Worm (Caenorhabditis elegans) whole organism, early embryonic: Measurements from ENCODE around the gene C28H8.2.

ENCODE experiments used
- B0310.2 ChIP-seq: sonication (generic microtip); optimal IDR thresholded peaks from 2 replicates; lab custom pipeline; 2016; ENCODE audit warnings: mild to moderate bottlenecking, missing genetic modification characterization, missing compliant biosample characterization
- F13C5.2 ChIP-seq: sonication (generic microtip); optimal IDR thresholded peaks from 2 replicates; lab custom pipeline; 2017; ENCODE audit warnings: mild to moderate bottlenecking, missing genetic modification characterization, inconsistent platforms, missing compliant biosample characterization
- aly-1 ChIP-seq: sonication (generic microtip); optimal IDR thresholded peaks from 2 replicates; lab custom pipeline; 2016; ENCODE audit warnings: missing genetic modification characterization, missing compliant biosample characterization
- ama-1 ChIP-seq: fragments of 150-350 bp; optimal IDR thresholded peaks from 2 replicates; lab custom pipeline; 2014
- ceh-13 ChIP-seq: fragments of 200-800 bp; sonication (Bioruptor generic); optimal IDR thresholded peaks from 2 replicates; lab custom pipeline; 2018; ENCODE audit warnings: mild to moderate bottlenecking, missing genetic modification characterization, missing compliant biosample characterization
- ets-7 ChIP-seq: sonication (generic microtip); optimal IDR thresholded peaks from 2 replicates; lab custom pipeline; 2016; ENCODE audit warnings: missing genotype, missing genetic modification characterization, missing compliant biosample characterization
- hmbx-1 ChIP-seq: sonication (generic microtip); optimal IDR thresholded peaks from 2 replicates; lab custom pipeline; 2016; ENCODE audit warnings: mild to moderate bottlenecking, missing genetic modification characterization, missing compliant biosample characterization
- hmg-4 ChIP-seq: fragments of 200-800 bp; sonication (Bioruptor generic); optimal IDR thresholded peaks from 2 replicates; lab custom pipeline; 2018; ENCODE audit warnings: mild to moderate bottlenecking, missing genetic modification characterization, missing compliant biosample characterization
- hnd-1 ChIP-seq: sonication (generic microtip); optimal IDR thresholded peaks from 2 replicates; lab custom pipeline; 2016; ENCODE audit warnings: missing genetic modification characterization, missing compliant biosample characterization
- pes-1 ChIP-seq: fragments of 200-800 bp; sonication (Bioruptor generic); IDR thresholded peaks from 2 replicates; pipeline ENCODE4 v1.3.6; 2022; ENCODE audit warnings: missing genetic modification reagents, missing genetic modification characterization, missing compliant biosample characterization
- scrt-1 ChIP-seq: fragments of 200-800 bp; sonication (Bioruptor generic); IDR thresholded peaks from 2 replicates; pipeline ENCODE4 v1.3.6; 2022; ENCODE audit warnings: missing genetic modification characterization, missing compliant biosample characterization
- tbx-11 ChIP-seq: fragments of 200-800 bp; sonication (Bioruptor generic); IDR thresholded peaks from 2 replicates; pipeline ENCODE4 v1.3.6; 2022; ENCODE audit warnings: missing genetic modification characterization, missing compliant biosample characterization
- tbx-37 ChIP-seq: fragments of 200-800 bp; sonication (Bioruptor generic); conservative IDR thresholded peaks from 2 replicates; pipeline ENCODE4 v1.3.6; 2022; ENCODE audit warnings: missing genetic modification reagents, missing genetic modification characterization, missing compliant biosample characterization
- tra-4 ChIP-seq: sonication (generic microtip); optimal IDR thresholded peaks from 2 replicates; lab custom pipeline; 2017; ENCODE audit warnings: missing genetic modification characterization, missing compliant biosample characterization

DNA sequence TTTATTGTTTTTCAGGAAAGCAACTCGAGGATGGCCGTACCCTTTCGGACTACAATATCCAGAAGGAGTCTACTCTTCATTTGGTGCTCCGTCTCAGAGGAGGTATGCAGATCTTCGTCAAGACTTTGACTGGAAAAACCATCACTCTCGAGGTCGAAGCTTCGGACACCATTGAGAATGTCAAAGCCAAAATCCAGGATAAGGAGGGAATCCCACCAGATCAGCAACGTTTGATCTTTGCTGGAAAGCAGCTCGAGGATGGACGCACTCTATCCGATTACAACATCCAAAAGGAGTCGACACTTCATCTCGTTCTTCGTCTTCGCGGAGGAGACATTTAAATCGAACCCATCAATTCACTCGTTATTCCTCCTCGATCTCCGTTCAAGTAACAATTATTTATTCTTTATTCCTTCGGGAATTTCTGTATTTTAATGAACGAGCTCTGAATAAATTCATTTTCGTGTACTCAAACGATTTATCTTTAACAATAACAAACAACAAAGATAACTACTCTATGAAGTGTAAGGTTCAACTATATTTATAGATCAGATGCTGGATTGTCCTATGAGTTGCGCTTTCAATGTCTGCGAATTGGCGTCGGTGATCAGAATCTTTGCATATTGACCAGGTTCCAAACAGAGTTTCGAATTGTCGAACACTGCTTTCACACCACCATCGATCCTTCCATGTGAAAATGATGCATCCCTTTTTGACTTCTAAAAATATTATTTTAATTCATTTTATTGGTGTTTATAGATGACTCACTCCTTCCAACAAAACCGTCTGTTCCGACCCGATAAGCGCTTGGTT lies 23.5 kb downstream of the C28H8.2 start:
- peak; percentile 12 for TF ChIP-seq hmg-4 (GFP tag; lab: Kevin White, UChicago)
- no peak for TF ChIP-seq ets-7 (tag; lab: Kevin White, UChicago)
- no peak for TF ChIP-seq B0310.2 (tag; lab: Kevin White, UChicago)
- TF ChIP-seq tbx-37 = no peak
- no peak for TF ChIP-seq tra-4
- TF ChIP-seq ama-1 = no peak
- no peak for TF ChIP-seq hnd-1 (tag; lab: Kevin White, UChicago)
- TF ChIP-seq ceh-13 (GFP tag; lab: Kevin White, UChicago) = no peak
- TF ChIP-seq hmbx-1 (tag; lab: Kevin White, UChicago) = no peak
- no peak for TF ChIP-seq pes-1 (GFP tag; lab: Robert Waterston, UW)
- no peak for TF ChIP-seq scrt-1 (GFP tag; lab: Robert Waterston, UW)
- TF ChIP-seq F13C5.2 = no peak
- TF ChIP-seq aly-1 (tag; lab: Kevin White, UChicago) = no peak
- no peak for TF ChIP-seq tbx-11 (GFP tag; lab: Robert Waterston, UW)
